Fruit fly (Drosophila melanogaster): ENCODE results near the gene CG1979.
A peak's percentile ranks its signal among the peaks of the same experiment; 100 is the strongest.

- TF ChIP-seq Crg-1 (GFP tag; optimal IDR thresholded peaks at IDR 0.05), result no peak
- TF ChIP-seq CG7045 (GFP tag; optimal IDR thresholded peaks at IDR 0.05), result no peak
- TF ChIP-seq ovo (GFP tag; optimal IDR thresholded peaks at IDR 0.05), result no peak
- no peak for TF ChIP-seq CG1620 (GFP tag; optimal IDR thresholded peaks at IDR 0.05)
- TF ChIP-seq kay (GFP tag; ENCODE audit: borderline replicate concordance), result no peak
- TF ChIP-seq Mnt (GFP tag; optimal IDR thresholded peaks at IDR 0.05), result no peak
- TF ChIP-seq CG33017 (tag; optimal IDR thresholded peaks at IDR 0.05), result no peak
- peak; percentile 49 for TF ChIP-seq cic (GFP tag; optimal IDR thresholded peaks at IDR 0.05)
Measured at dm6 chr3R:7058017-7058416, 3.6 kb downstream of the CG1979 start.

Data from whole organism, adult.